Fruit fly (Drosophila melanogaster) whole organism, embryonic: Measurements from ENCODE around the gene CG43346.
A peak's percentile ranks its signal among the peaks of the same experiment; 100 is the strongest.

Experiments
- CG11247 ChIP-seq: fragments of 200-800 bp; sonication (Bioruptor generic); IDR thresholded peaks from 2 replicates; pipeline ENCODE4 v1.3.6; 2022; ENCODE audit warnings: missing biosample characterization, missing genetic modification characterization
- CG12071 ChIP-seq: fragments of 200-800 bp; sonication (Bioruptor generic); optimal IDR thresholded peaks from 3 replicates; lab custom pipeline; 2018; ENCODE audit warnings: missing biosample characterization, mild to moderate bottlenecking, missing genetic modification characterization
- CG12219 ChIP-seq: fragments of 200-800 bp; sonication (Bioruptor generic); optimal IDR thresholded peaks from 3 replicates; lab custom pipeline; 2018; ENCODE audit warnings: missing biosample characterization, mild to moderate bottlenecking, missing genetic modification characterization
- CG12391 ChIP-seq: fragments of 200-800 bp; sonication (Bioruptor generic); optimal IDR thresholded peaks from 3 replicates; lab custom pipeline; 2018; ENCODE audit warnings: missing biosample characterization, mild to moderate bottlenecking, missing genetic modification characterization, moderate library complexity
- CG16863 ChIP-seq: fragments of 200-800 bp; sonication (Bioruptor generic); optimal IDR thresholded peaks from 3 replicates; lab custom pipeline; 2016; ENCODE audit warnings: missing biosample characterization, missing genetic modification characterization
- CG17186 ChIP-seq: fragments of 200-800 bp; sonication (Bioruptor generic); optimal IDR thresholded peaks from 3 replicates; lab custom pipeline; 2017; ENCODE audit warnings: missing biosample characterization, missing genetic modification reagents, missing genetic modification characterization
- CG18262 ChIP-seq: fragments of 200-800 bp; optimal IDR thresholded peaks from 3 replicates; lab custom pipeline; 2019; ENCODE audit warnings: missing biosample characterization, mild to moderate bottlenecking, missing genetic modification characterization, moderate library complexity
- CG18599 ChIP-seq: fragments of 200-800 bp; sonication (Bioruptor generic); optimal IDR thresholded peaks from 3 replicates; lab custom pipeline; 2017; ENCODE audit warnings: missing biosample characterization, missing genetic modification characterization, mild to moderate bottlenecking, moderate library complexity, missing genetic modification reagents
- CG2875 ChIP-seq: fragments of 200-800 bp; sonication (Bioruptor generic); optimal IDR thresholded peaks from 2 replicates; lab custom pipeline; 2017; ENCODE audit warnings: missing biosample characterization, mild to moderate bottlenecking, missing genetic modification characterization, missing genetic modification reagents
- CG30020 ChIP-seq: fragments of 200-800 bp; optimal IDR thresholded peaks from 2 replicates; lab custom pipeline; 2019; ENCODE audit warnings: missing biosample characterization, mild to moderate bottlenecking, missing genetic modification characterization, moderate library complexity
- CG33213 ChIP-seq: fragments of 200-800 bp; sonication (Bioruptor generic); optimal IDR thresholded peaks from 3 replicates; lab custom pipeline; 2016; ENCODE audit warnings: missing biosample characterization, missing genetic modification characterization
- CG3838 ChIP-seq: fragments of 200-800 bp; sonication (Bioruptor generic); optimal IDR thresholded peaks from 3 replicates; lab custom pipeline; 2016; ENCODE audit warnings: missing biosample characterization, missing genetic modification characterization
- CG3847 ChIP-seq: fragments of 200-800 bp; sonication (Bioruptor generic); IDR thresholded peaks from 2 replicates; pipeline ENCODE4 v1.3.6; 2022; ENCODE audit warnings: missing biosample characterization, missing genetic modification characterization
- CG4360 ChIP-seq: fragments of 200-800 bp; sonication (Bioruptor generic); IDR thresholded peaks from 2 replicates; pipeline ENCODE4 v1.3.6; 2022; ENCODE audit warnings: missing biosample characterization, missing genetic modification characterization
- CG4404 ChIP-seq: fragments of 200-800 bp; sonication (Bioruptor generic); IDR thresholded peaks from 2 replicates; pipeline ENCODE4 v1.3.6; 2022; ENCODE audit warnings: missing biosample characterization, missing genetic modification characterization
- CG4730 ChIP-seq: fragments of 200-800 bp; sonication (Bioruptor generic); IDR thresholded peaks from 2 replicates; pipeline ENCODE4 v1.3.6; 2022; ENCODE audit warnings: missing biosample characterization, missing genetic modification characterization
- CG5953 ChIP-seq: fragments of 200-800 bp; sonication (Bioruptor generic); IDR thresholded peaks from 2 replicates; pipeline ENCODE4 v1.3.6; 2022; ENCODE audit warnings: missing biosample characterization, missing genetic modification characterization
- CG7745 ChIP-seq: fragments of 200-800 bp; sonication (Bioruptor generic); optimal IDR thresholded peaks from 2 replicates; lab custom pipeline; 2018; ENCODE audit warnings: missing biosample characterization, mild to moderate bottlenecking, missing genetic modification characterization, moderate library complexity
- CG8089 ChIP-seq: fragments of 200-800 bp; sonication (Bioruptor generic); optimal IDR thresholded peaks from 3 replicates; lab custom pipeline; 2016; ENCODE audit warnings: missing biosample characterization, missing genetic modification characterization
- CG8359 ChIP-seq: fragments of 200-800 bp; sonication (Bioruptor generic); optimal IDR thresholded peaks from 2 replicates; lab custom pipeline; 2017; ENCODE audit warnings: missing biosample characterization, mild to moderate bottlenecking, missing genetic modification characterization, borderline replicate concordance
- CG8388 ChIP-seq: fragments of 200-800 bp; sonication (Bioruptor generic); optimal IDR thresholded peaks from 2 replicates; lab custom pipeline; 2019; ENCODE audit warnings: missing biosample characterization, mild to moderate bottlenecking, missing genetic modification characterization, moderate library complexity
- CG8944 ChIP-seq: fragments of 200-800 bp; sonication (Bioruptor generic); optimal IDR thresholded peaks from 3 replicates; lab custom pipeline; 2016; ENCODE audit warnings: missing biosample characterization, missing genetic modification characterization
- CG9609 ChIP-seq: fragments of 200-800 bp; sonication (Bioruptor generic); optimal IDR thresholded peaks from 3 replicates; lab custom pipeline; 2016; ENCODE audit warnings: missing biosample characterization, missing genetic modification characterization
- CG9876 ChIP-seq: fragments of 200-800 bp; sonication (Bioruptor generic); optimal IDR thresholded peaks from 2 replicates; lab custom pipeline; 2016; ENCODE audit warnings: missing biosample characterization, missing genetic modification characterization
- Camta ChIP-seq: fragments of 200-800 bp; sonication (Bioruptor generic); optimal IDR thresholded peaks from 2 replicates; lab custom pipeline; 2016; ENCODE audit warnings: missing biosample characterization, missing genetic modification characterization
- Dip3 ChIP-seq: fragments of 200-800 bp; sonication (Bioruptor generic); optimal IDR thresholded peaks from 3 replicates; lab custom pipeline; 2016; ENCODE audit warnings: missing biosample characterization, missing genetic modification characterization
- Eip74EF ChIP-seq, 2 experiments: fragments of 200-800 bp in 1 of 2; fragments of >200 bp in 1 of 2; sonication (Bioruptor generic) in 1 of 2; optimal IDR thresholded peaks; 2 replicates each; lab custom pipeline; 2017 to 2019; ENCODE audit warnings: missing biosample characterization in 2 of 2, missing genetic modification characterization in 2 of 2, mild to moderate bottlenecking in 1 of 2, moderate library complexity in 1 of 2
- PHDP ChIP-seq: fragments of 200-800 bp; sonication (Bioruptor generic); optimal IDR thresholded peaks from 3 replicates; lab custom pipeline; 2018; ENCODE audit warnings: missing biosample characterization, mild to moderate bottlenecking, missing genetic modification characterization, moderate library complexity
- Ravus ChIP-seq: fragments of 200-800 bp; sonication (Bioruptor generic); IDR thresholded peaks from 2 replicates; pipeline ENCODE4 v1.3.6; 2022; ENCODE audit warnings: missing biosample characterization, missing genetic modification characterization
- ab ChIP-seq: fragments of 200-800 bp; sonication (Bioruptor generic); optimal IDR thresholded peaks from 2 replicates; lab custom pipeline; 2016; ENCODE audit warnings: missing biosample characterization, missing genetic modification characterization
- abd-A ChIP-seq: fragments of 200-800 bp; sonication (Bioruptor generic); optimal IDR thresholded peaks from 3 replicates; lab custom pipeline; 2019; ENCODE audit warnings: missing biosample characterization, mild to moderate bottlenecking, missing genetic modification characterization, moderate library complexity
- ap ChIP-seq: fragments of 200-800 bp; sonication (Bioruptor generic); IDR thresholded peaks from 2 replicates; pipeline ENCODE4 v1.3.6; 2022; ENCODE audit warnings: missing biosample characterization, missing genetic modification characterization
- az2 ChIP-seq: fragments of 200-800 bp; sonication (Bioruptor generic); optimal IDR thresholded peaks from 3 replicates; lab custom pipeline; 2016; ENCODE audit warnings: missing biosample characterization, missing genetic modification characterization
- br ChIP-seq: fragments of >200 bp; optimal IDR thresholded peaks from 2 replicates; lab custom pipeline; 2017
- cas ChIP-seq: fragments of 200-800 bp; sonication (Bioruptor generic); IDR thresholded peaks from 2 replicates; pipeline ENCODE4 v1.3.6; 2022; ENCODE audit warnings: missing biosample characterization, missing genetic modification characterization
- cg ChIP-seq: fragments of 200-800 bp; sonication (Bioruptor generic); optimal IDR thresholded peaks from 3 replicates; lab custom pipeline; 2019; ENCODE audit warnings: missing biosample characterization, mild to moderate bottlenecking, missing genetic modification characterization, moderate library complexity
- ci ChIP-seq: fragments of 200-800 bp; sonication (Bioruptor generic); IDR thresholded peaks from 3 replicates; pipeline ENCODE4 v1.3.6; 2022; ENCODE audit warnings: missing biosample characterization, missing genetic modification characterization
- dmrt11E ChIP-seq: fragments of 200-800 bp; sonication (Bioruptor generic); optimal IDR thresholded peaks from 3 replicates; lab custom pipeline; 2018; ENCODE audit warnings: missing biosample characterization, mild to moderate bottlenecking, missing genetic modification characterization, moderate library complexity
- gce ChIP-seq: fragments of 200-800 bp; sonication (Bioruptor generic); IDR thresholded peaks from 3 replicates; pipeline ENCODE4 v1.3.6; 2022; ENCODE audit warnings: missing biosample characterization, missing genetic modification characterization
- hbn ChIP-seq: fragments of 200-800 bp; sonication (Bioruptor generic); IDR thresholded peaks from 2 replicates; pipeline ENCODE4 v1.3.6; 2022; ENCODE audit warnings: missing biosample characterization, missing genetic modification characterization; ENCODE audit not compliant: partially characterized antibody
- hkb ChIP-seq, 2 experiments: fragments of 200-800 bp in 1 of 2; fragments of >200 bp in 1 of 2; sonication (Bioruptor generic) in 1 of 2; IDR thresholded peaks in 1 of 2; optimal IDR thresholded peaks in 1 of 2; 2 replicates each; pipeline versions ENCODE4 v1.3.6 to Lab custom; 2017 to 2022; ENCODE audit warnings: missing biosample characterization in 1 of 2, missing genetic modification characterization in 1 of 2
- hth ChIP-seq: fragments of >200 bp; optimal IDR thresholded peaks from 2 replicates; lab custom pipeline; 2017; ENCODE audit warnings: inconsistent platforms
- onecut ChIP-seq: fragments of 200-800 bp; sonication (Bioruptor generic); IDR thresholded peaks from 2 replicates; pipeline ENCODE4 v1.3.6; 2022; ENCODE audit warnings: missing biosample characterization, missing genetic modification characterization
- otp ChIP-seq: fragments of 200-800 bp; sonication (Bioruptor generic); IDR thresholded peaks from 3 replicates; pipeline ENCODE4, ENCODE4 v1.3.6; 2022; ENCODE audit warnings: missing biosample characterization, missing genetic modification characterization
- sisA ChIP-seq: fragments of 200-800 bp; sonication (Bioruptor generic); IDR thresholded peaks from 2 replicates; pipeline ENCODE4 v1.3.6; 2022; ENCODE audit warnings: missing biosample characterization, missing genetic modification characterization
- sob ChIP-seq: fragments of 200-800 bp; sonication (Bioruptor generic); IDR thresholded peaks from 2 replicates; pipeline ENCODE4 v1.3.6; 2022; ENCODE audit warnings: missing biosample characterization, missing genetic modification characterization
- sug ChIP-seq: fragments of 200-800 bp; optimal IDR thresholded peaks from 2 replicates; lab custom pipeline; 2019; ENCODE audit warnings: missing biosample characterization, mild to moderate bottlenecking, missing genetic modification characterization, moderate library complexity
- toy ChIP-seq: fragments of 200-800 bp; sonication (Bioruptor generic); IDR thresholded peaks from 2 replicates; pipeline ENCODE4 v1.3.6; 2022; ENCODE audit warnings: missing biosample characterization, missing genetic modification characterization
- ttk ChIP-seq: fragments of 200-800 bp; sonication (Bioruptor generic); IDR thresholded peaks from 2 replicates; pipeline ENCODE4 v2.1.2; 2022; ENCODE audit warnings: missing biosample characterization, missing genetic modification characterization
- twi ChIP-seq: fragments of 200-800 bp; optimal IDR thresholded peaks from 2 replicates; lab custom pipeline; 2019; ENCODE audit warnings: missing biosample characterization, mild to moderate bottlenecking, missing genetic modification characterization, moderate library complexity
- zf30C ChIP-seq: fragments of 200-800 bp; sonication (Bioruptor generic); optimal IDR thresholded peaks from 3 replicates; lab custom pipeline; 2018; ENCODE audit warnings: missing biosample characterization, mild to moderate bottlenecking, missing genetic modification characterization

CG43346 gene

dm6 chr2L:21149053-21149452, 19.3 kb downstream of the CG43346 start (continued):
- TF ChIP-seq CG18599 (GFP tag; lab: Kevin White, UChicago) = no peak
- TF ChIP-seq CG8359 (GFP tag; lab: Kevin White, UChicago) = no peak
- TF ChIP-seq CG9876 = no peak
- TF ChIP-seq ttk = no peak
- no peak for TF ChIP-seq cas (GFP tag; lab: Robert Waterston, UW)
- no peak for TF ChIP-seq CG8944 (GFP tag; lab: Kevin White, UChicago)
- TF ChIP-seq hkb (optimal IDR thresholded peaks at IDR 0.05; lab: Kevin White, UChicago) = no peak
- peak; percentile 81 for TF ChIP-seq hkb (GFP tag; IDR thresholded peaks at IDR 0.05; lab: Robert Waterston, UW)
- TF ChIP-seq CG12071 (GFP tag; lab: Kevin White, UChicago) = no peak
- TF ChIP-seq CG2875 (GFP tag; lab: Kevin White, UChicago) = no peak
- no peak for TF ChIP-seq twi
- no peak for TF ChIP-seq Dip3 (GFP tag; lab: Kevin White, UChicago)
- no peak for TF ChIP-seq CG8089
- TF ChIP-seq Camta (GFP tag; lab: Kevin White, UChicago) = peak; percentile 16
- peak; percentile 43 for TF ChIP-seq CG11247
- TF ChIP-seq CG4404 (GFP tag; lab: Robert Waterston, UW) = no peak
- 0 out of 2 replicates have a peak, but pooled peaks have one; percentile 40 for TF ChIP-seq sob (GFP tag; lab: Robert Waterston, UW)
- peak; percentile 54 for TF ChIP-seq CG33213 (GFP tag; lab: Kevin White, UChicago)
- TF ChIP-seq onecut (GFP tag; lab: Robert Waterston, UW) = peak; percentile 74
- TF ChIP-seq CG8388 = peak; percentile 45
- no peak for TF ChIP-seq CG17186 (GFP tag; lab: Kevin White, UChicago)
- no peak for TF ChIP-seq ab (GFP tag; lab: Kevin White, UChicago)
- no peak for TF ChIP-seq CG9609
- TF ChIP-seq cg = no peak
- no peak for TF ChIP-seq abd-A (tag; lab: Kevin White, UChicago)
- peak; percentile 74 for TF ChIP-seq CG12391 (tag; lab: Kevin White, UChicago)
- no peak for TF ChIP-seq Ravus (GFP tag; lab: Robert Waterston, UW)
- TF ChIP-seq ap (GFP tag; lab: Robert Waterston, UW) = peak; percentile 13; the same call in 1 of the 2 replicates
- TF ChIP-seq CG3838 (GFP tag; lab: Kevin White, UChicago) = no peak
- peak; percentile 59 for TF ChIP-seq PHDP (tag; lab: Kevin White, UChicago)
- no peak for TF ChIP-seq CG7745 (tag; lab: Kevin White, UChicago)
- TF ChIP-seq zf30C (GFP tag; lab: Kevin White, UChicago) = no peak
- peak; percentile 30 for TF ChIP-seq sisA (GFP tag; lab: Robert Waterston, UW)
- TF ChIP-seq otp (GFP tag; lab: Robert Waterston, UW) = 0 out of 3 replicates have a peak, but pooled peaks have one; percentile 12
- 0 out of 3 replicates have a peak, but pooled peaks have one; percentile 38 for TF ChIP-seq gce
- TF ChIP-seq sug (tag; lab: Kevin White, UChicago) = peak; percentile 51
- TF ChIP-seq az2 (GFP tag; lab: Kevin White, UChicago) = peak; percentile 49
- TF ChIP-seq CG12219 (GFP tag; lab: Kevin White, UChicago) = no peak
- peak in 1 of 2 experiments; percentile 48 for TF ChIP-seq Eip74EF (GFP tag; optimal IDR thresholded peaks at IDR 0.05; lab: Kevin White, UChicago)
- TF ChIP-seq hbn (GFP tag; lab: Robert Waterston, UW) = peak; percentile 73
- TF ChIP-seq hth = no peak
- 0 out of 2 replicates have a peak, but pooled peaks have one; percentile 8 for TF ChIP-seq CG4730 (GFP tag; lab: Robert Waterston, UW)
- TF ChIP-seq CG18262 (tag; lab: Kevin White, UChicago) = peak; percentile 62
- TF ChIP-seq CG16863 (GFP tag; lab: Kevin White, UChicago) = no peak
- TF ChIP-seq dmrt11E (tag; lab: Kevin White, UChicago) = peak; percentile 48
- no peak for TF ChIP-seq br (lab: Kevin White, UChicago)
- TF ChIP-seq CG5953 = no peak
- peak; percentile 63 for TF ChIP-seq CG3847 (GFP tag; lab: Robert Waterston, UW)
- no peak for TF ChIP-seq CG4360 (GFP tag; lab: Robert Waterston, UW)
- TF ChIP-seq CG30020 (tag; lab: Kevin White, UChicago) = peak; percentile 59
- peak; percentile 77; the same call in 2 of the 3 replicates for TF ChIP-seq ci (GFP tag; lab: Robert Waterston, UW)
- no peak for TF ChIP-seq toy (GFP tag; lab: Robert Waterston, UW)
